Fruit fly (Drosophila melanogaster): ENCODE measurements around the gene ari-1.

The ari-1 gene

DNA sequence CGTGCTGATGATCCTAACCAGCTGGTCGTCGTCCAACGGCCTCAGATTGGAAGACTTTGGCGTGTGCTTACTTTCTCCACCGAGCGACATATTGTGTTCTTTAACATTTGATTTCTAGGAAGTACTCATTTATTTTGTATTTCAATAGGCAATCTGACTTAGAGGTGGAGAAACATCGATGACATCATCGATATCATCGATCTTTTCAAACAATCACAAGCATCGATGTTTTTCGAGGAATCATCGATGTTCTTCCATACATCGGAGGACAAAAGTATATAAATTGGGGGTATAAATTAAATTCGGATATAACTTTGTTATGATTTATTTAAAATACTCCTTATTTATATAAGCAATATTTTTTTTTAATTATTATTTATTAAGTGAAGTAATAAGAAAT lies 47.3 kb downstream of the ari-1 start, which contains the start of gene Swt1:
Gene Swt1 (minus strand): TSS at position 177 of the 400 bp plus-strand sequence.
- TF ChIP-seq CG17801 (GFP tag; optimal IDR thresholded peaks at IDR 0.05; ENCODE audit: partially characterized antibody) = peak; percentile 34

DNA sequence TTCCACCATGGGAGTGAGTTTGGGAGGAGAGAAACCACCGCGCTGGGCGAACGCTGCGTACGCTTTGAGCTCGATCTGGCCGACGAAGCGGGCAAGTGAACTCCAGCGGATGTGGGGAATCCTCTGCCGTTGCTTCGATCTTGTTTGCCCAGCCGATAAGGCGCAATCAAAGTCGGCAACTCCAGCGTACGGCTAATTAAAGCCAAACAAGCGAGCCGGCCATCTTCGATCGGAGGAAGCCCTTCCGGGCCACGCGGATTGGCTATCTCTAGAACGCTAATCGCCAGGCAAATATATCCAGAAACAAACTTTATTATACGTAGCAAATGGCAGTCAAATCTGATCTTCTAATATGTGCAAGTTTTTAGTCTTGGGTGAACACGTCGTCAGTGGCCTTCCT lies 49.2 kb downstream of the ari-1 start, which contains the start of gene CG7536:
Gene CG7536 (minus strand): TSS at position 101 of the 400 bp plus-strand sequence.
- TF ChIP-seq CG17801 (GFP tag; optimal IDR thresholded peaks at IDR 0.05; ENCODE audit: partially characterized antibody) = no peak

DNA sequence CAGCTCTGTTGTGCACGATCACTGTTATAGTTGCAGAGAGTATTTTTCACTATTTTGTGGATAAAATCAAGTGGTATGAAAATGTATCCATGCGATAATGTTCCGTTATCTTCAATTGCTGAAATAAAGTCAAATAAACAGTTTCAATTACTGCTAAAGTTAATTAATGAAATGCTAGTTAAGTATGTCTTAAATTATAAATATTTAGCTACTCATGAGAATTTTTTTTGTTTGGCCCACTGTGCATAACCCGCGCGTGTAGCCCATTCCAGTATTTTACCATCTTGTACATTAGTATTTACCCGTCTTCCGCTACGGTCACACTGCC lies 52.1 kb downstream of the ari-1 start, which contains the start of gene Ada3:
Gene Ada3 (plus strand): TSS at position 292 of the 328 bp plus-strand sequence.
- peak; percentile 76 for TF ChIP-seq CG17801 (GFP tag; optimal IDR thresholded peaks at IDR 0.05; ENCODE audit: partially characterized antibody)

DNA sequence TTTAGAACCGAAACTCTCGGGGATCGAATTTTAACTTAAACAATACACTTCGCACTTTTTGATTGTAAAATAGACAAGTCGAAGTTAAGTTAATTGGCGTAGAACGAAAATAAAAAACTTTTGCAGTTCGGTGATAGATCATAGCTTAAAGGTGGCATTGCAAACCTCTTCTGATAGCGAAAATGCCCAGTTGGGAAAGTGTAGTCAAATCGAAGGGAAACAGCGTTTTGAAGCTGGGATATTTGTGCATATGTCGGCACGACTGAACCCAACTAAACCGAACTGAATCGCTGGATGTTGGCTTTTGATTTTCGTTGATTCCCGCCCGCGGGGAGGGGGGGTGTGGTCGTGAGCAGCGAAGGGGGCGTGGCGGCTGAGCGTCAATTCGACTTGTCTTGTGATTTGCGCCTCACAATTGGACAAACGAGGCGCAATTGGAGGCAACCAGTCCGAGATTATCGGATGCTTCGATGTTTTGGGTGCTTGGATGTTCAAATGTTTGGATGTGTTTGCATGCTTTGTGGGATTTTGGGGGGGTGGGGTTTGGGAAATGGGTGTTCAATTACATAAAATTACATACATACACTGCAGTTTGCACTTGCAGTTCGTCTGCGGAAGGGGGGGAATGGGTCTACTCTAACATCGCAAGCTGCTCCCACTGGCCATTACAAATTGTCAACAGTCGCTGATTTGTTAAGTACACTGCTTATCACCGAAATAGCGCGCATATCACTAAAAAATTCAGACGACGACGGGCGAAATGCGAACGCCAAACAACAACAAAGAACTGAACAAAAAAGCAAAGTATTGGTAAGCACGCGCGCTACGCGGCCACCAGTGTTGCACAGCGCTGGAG lies 52.7 kb downstream of the ari-1 start:
- TF ChIP-seq CG17801 (GFP tag; optimal IDR thresholded peaks at IDR 0.05; ENCODE audit: partially characterized antibody) = no peak

DNA sequence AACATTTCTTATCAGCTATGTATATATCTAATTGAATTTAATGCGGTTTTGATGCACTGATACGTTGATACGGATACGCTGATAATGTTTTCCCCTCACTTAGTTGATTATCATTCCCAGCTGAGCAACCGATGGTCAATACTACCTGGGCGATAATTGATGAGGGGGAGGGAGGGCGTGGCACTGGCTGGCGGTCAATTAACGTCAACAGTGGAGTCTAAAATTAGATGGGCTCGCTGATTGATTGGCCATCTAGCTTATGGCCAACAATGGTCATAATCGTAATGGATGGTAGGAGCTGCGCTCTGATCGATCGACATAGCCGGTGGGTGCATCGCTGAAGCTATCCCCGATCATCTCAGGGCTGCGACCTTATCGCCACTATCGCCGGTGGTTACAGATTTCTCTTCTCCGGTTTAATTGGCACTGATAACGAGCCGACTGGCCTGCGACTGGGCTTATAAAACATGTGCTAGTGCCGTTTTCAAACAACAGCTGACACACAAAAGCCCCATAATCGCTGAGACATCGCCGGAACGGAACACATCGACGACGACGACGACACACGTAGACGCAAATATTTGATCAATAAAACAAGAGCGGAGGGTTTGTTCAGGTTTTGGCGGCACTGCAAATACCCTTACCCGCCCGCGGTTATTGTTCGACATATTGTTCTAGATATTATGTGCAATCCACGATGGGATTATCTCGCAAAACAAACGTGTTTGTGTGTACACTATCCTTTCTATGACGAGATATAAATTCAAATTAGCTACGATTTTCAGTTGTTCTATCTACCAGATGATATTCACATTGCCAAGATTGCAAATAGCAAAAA lies 53.8 kb downstream of the ari-1 start:
- TF ChIP-seq CG17801 (GFP tag; optimal IDR thresholded peaks at IDR 0.05; ENCODE audit: partially characterized antibody) = no peak

DNA sequence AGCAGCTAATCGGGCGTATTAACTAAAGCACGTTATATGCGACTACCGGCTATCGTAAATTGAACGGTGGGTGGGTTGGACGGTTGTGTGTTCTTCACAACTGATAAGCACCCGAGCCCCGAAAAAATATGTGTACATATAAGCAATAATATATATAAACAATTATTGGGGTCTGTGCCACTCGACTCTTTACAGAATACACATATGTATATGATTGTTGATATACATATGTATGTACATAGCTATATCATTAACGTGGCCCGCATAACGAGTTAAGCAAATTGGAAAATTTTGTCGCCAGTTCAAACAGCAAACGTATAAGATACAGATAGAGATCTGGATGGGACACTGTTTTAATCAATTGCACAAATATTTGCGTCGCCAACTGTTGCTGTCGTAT lies 54.9 kb downstream of the ari-1 start:
- no peak for TF ChIP-seq CG17801 (GFP tag; optimal IDR thresholded peaks at IDR 0.05; ENCODE audit: partially characterized antibody)

Data from ovary, adult (tissue).